Worm (Caenorhabditis elegans) whole organism, L2 larva: Measurements from ENCODE around the gene gst-1.

Experiments
- aly-2 ChIP-seq: fragments of 150-350 bp; optimal IDR thresholded peaks from 2 replicates; lab custom pipeline; 2014; ENCODE audit warnings: missing biosample characterization, missing genetic modification characterization
- lin-11 ChIP-seq: fragments of 150-350 bp; sonication (generic microtip); optimal IDR thresholded peaks from 2 replicates; lab custom pipeline; 2014; ENCODE audit warnings: missing biosample characterization, missing genetic modification characterization, inconsistent platforms, mixed read lengths
- nhr-23 ChIP-seq: fragments of 150-350 bp; optimal IDR thresholded peaks from 2 replicates; lab custom pipeline; 2014; ENCODE audit warnings: missing biosample characterization, missing genetic modification reagents, missing genetic modification characterization
- nhr-25 ChIP-seq: fragments of 150-350 bp; sonication (generic microtip); optimal IDR thresholded peaks from 3 replicates; lab custom pipeline; 2014; ENCODE audit warnings: missing biosample characterization, missing genetic modification characterization
- nhr-77 ChIP-seq: fragments of 150-350 bp; optimal IDR thresholded peaks from 2 replicates; lab custom pipeline; 2014; ENCODE audit warnings: missing biosample characterization, missing genetic modification characterization
- skn-1 ChIP-seq: sonication (generic microtip); optimal IDR thresholded peaks from 2 replicates; lab custom pipeline; 2017; ENCODE audit warnings: missing biosample characterization, missing genetic modification characterization

ce11 chrIII:9054414-9055147, 4.5 kb upstream of the gst-1 start, which contains the start of gene cls-2:
- TF ChIP-seq nhr-23 (tag; lab: Kevin White, UChicago) (no peak), nhr-77 (tag; lab: Kevin White, UChicago) (no peak), lin-11 (tag; lab: Kevin White, UChicago) (no peak), nhr-25 (no peak), aly-2 (tag; lab: Kevin White, UChicago) (no peak), skn-1 (tag; lab: Kevin White, UChicago) (no peak)
